Fruit fly (Drosophila melanogaster) whole organism, embryonic: ENCODE results near the gene eIF3d1.

ENCODE experiments used
- Adf1 ChIP-seq: fragments of 200-800 bp; sonication (Bioruptor generic); IDR thresholded peaks from 2 replicates; pipeline ENCODE4 v1.3.6; 2022; ENCODE audit warnings: missing biosample characterization, missing genetic modification characterization
- CG11456 ChIP-seq: fragments of 200-800 bp; sonication (Bioruptor generic); IDR thresholded peaks from 3 replicates; pipeline ENCODE4 v1.3.6; 2022; ENCODE audit warnings: missing biosample characterization, missing genetic modification characterization
- CG12071 ChIP-seq: fragments of 200-800 bp; sonication (Bioruptor generic); optimal IDR thresholded peaks from 3 replicates; lab custom pipeline; 2018; ENCODE audit warnings: missing biosample characterization, mild to moderate bottlenecking, missing genetic modification characterization
- CG12104 ChIP-seq: fragments of 200-800 bp; sonication (Bioruptor generic); optimal IDR thresholded peaks from 3 replicates; lab custom pipeline; 2016; ENCODE audit warnings: missing biosample characterization, missing genetic modification characterization
- CG13287 ChIP-seq: fragments of 200-800 bp; sonication (Bioruptor generic); IDR thresholded peaks from 2 replicates; pipeline ENCODE4 v1.3.6; 2022; ENCODE audit warnings: missing biosample characterization, missing genetic modification characterization; ENCODE audit not compliant: partially characterized antibody
- CG13624 ChIP-seq: fragments of 200-800 bp; sonication (Bioruptor generic); optimal IDR thresholded peaks from 2 replicates; lab custom pipeline; 2016; ENCODE audit warnings: missing biosample characterization, missing genetic modification characterization
- CG14710 ChIP-seq: fragments of 200-800 bp; sonication (Bioruptor generic); optimal IDR thresholded peaks from 3 replicates; lab custom pipeline; 2019; ENCODE audit warnings: missing biosample characterization, mild to moderate bottlenecking, missing genetic modification characterization, moderate library complexity
- CG15601 ChIP-seq: fragments of 200-800 bp; sonication (Bioruptor generic); optimal IDR thresholded peaks from 3 replicates; lab custom pipeline; 2019; ENCODE audit warnings: missing biosample characterization, mild to moderate bottlenecking, missing genetic modification characterization, moderate library complexity
- CG1647 ChIP-seq: fragments of 200-800 bp; sonication (Bioruptor generic); optimal IDR thresholded peaks from 3 replicates; lab custom pipeline; 2016; ENCODE audit warnings: missing biosample characterization, missing genetic modification characterization
- CG18599 ChIP-seq: fragments of 200-800 bp; sonication (Bioruptor generic); optimal IDR thresholded peaks from 3 replicates; lab custom pipeline; 2017; ENCODE audit warnings: missing biosample characterization, missing genetic modification characterization, mild to moderate bottlenecking, moderate library complexity, missing genetic modification reagents
- CG2889 ChIP-seq: fragments of 200-800 bp; sonication (Bioruptor generic); IDR thresholded peaks from 3 replicates; pipeline ENCODE4 v1.3.6; 2022; ENCODE audit warnings: missing biosample characterization, missing genetic modification characterization
- CG3281 ChIP-seq: fragments of 200-800 bp; sonication (Bioruptor generic); optimal IDR thresholded peaks from 3 replicates; lab custom pipeline; 2017; ENCODE audit warnings: missing biosample characterization, mild to moderate bottlenecking, missing genetic modification characterization
- CG33557 ChIP-seq: fragments of 200-800 bp; sonication (Bioruptor generic); optimal IDR thresholded peaks from 2 replicates; lab custom pipeline; 2019; ENCODE audit warnings: missing biosample characterization, mild to moderate bottlenecking, missing genetic modification characterization, moderate library complexity
- CG42726 ChIP-seq: fragments of 200-800 bp; sonication (Bioruptor generic); IDR thresholded peaks from 2 replicates; pipeline ENCODE4 v1.3.6; 2022; ENCODE audit warnings: missing biosample characterization, missing genetic modification characterization; ENCODE audit not compliant: partially characterized antibody
- CG5245 ChIP-seq: fragments of 200-800 bp; sonication (Bioruptor generic); optimal IDR thresholded peaks from 3 replicates; lab custom pipeline; 2016; ENCODE audit warnings: missing biosample characterization, missing genetic modification characterization
- CG7357 ChIP-seq: fragments of 200-800 bp; sonication (Bioruptor generic); IDR thresholded peaks from 3 replicates; pipeline ENCODE4 v1.3.6; 2022; ENCODE audit warnings: missing biosample characterization, missing genetic modification characterization
- CG7745 ChIP-seq: fragments of 200-800 bp; sonication (Bioruptor generic); optimal IDR thresholded peaks from 2 replicates; lab custom pipeline; 2018; ENCODE audit warnings: missing biosample characterization, mild to moderate bottlenecking, missing genetic modification characterization, moderate library complexity
- CG7987 ChIP-seq: fragments of 200-800 bp; sonication (Bioruptor generic); optimal IDR thresholded peaks from 2 replicates; lab custom pipeline; 2018; ENCODE audit warnings: missing biosample characterization, mild to moderate bottlenecking, missing genetic modification characterization, moderate library complexity
- CG9215 ChIP-seq: fragments of 200-800 bp; sonication (Bioruptor generic); IDR thresholded peaks from 2 replicates; pipeline ENCODE4 v1.3.6; 2022; ENCODE audit warnings: missing biosample characterization, missing genetic modification characterization
- CG9817 ChIP-seq: fragments of 200-800 bp; sonication (Bioruptor generic); optimal IDR thresholded peaks from 2 replicates; lab custom pipeline; 2018; ENCODE audit warnings: missing biosample characterization, mild to moderate bottlenecking, missing genetic modification characterization, moderate library complexity
- Dek ChIP-seq: fragments of 200-800 bp; sonication (Bioruptor generic); optimal IDR thresholded peaks from 3 replicates; lab custom pipeline; 2019; ENCODE audit warnings: missing biosample characterization, mild to moderate bottlenecking, missing genetic modification characterization, moderate library complexity
- E2f2 ChIP-seq: fragments of 200-800 bp; sonication (Bioruptor generic); IDR thresholded peaks from 2 replicates; pipeline ENCODE4 v1.3.6; 2022; ENCODE audit warnings: missing biosample characterization, missing genetic modification characterization
- HLHmδ ChIP-seq: fragments of 200-800 bp; sonication (Bioruptor generic); optimal IDR thresholded peaks from 2 replicates; lab custom pipeline; 2018; ENCODE audit warnings: missing biosample characterization, mild to moderate bottlenecking, missing genetic modification characterization, moderate library complexity
- Hmx ChIP-seq: fragments of 200-800 bp; sonication (Bioruptor generic); optimal IDR thresholded peaks from 2 replicates; lab custom pipeline; 2016; ENCODE audit warnings: missing biosample characterization, missing genetic modification characterization
- MESR4 ChIP-seq: fragments of 200-800 bp; sonication (Bioruptor generic); optimal IDR thresholded peaks from 2 replicates; lab custom pipeline; 2018; ENCODE audit warnings: missing biosample characterization, mild to moderate bottlenecking, missing genetic modification characterization, moderate library complexity
- Max ChIP-seq: fragments of 200-800 bp; sonication (Bioruptor generic); optimal IDR thresholded peaks from 2 replicates; lab custom pipeline; 2016; ENCODE audit warnings: missing biosample characterization, mild to moderate bottlenecking, missing genetic modification characterization
- Meics ChIP-seq: fragments of 200-800 bp; sonication (Bioruptor generic); optimal IDR thresholded peaks from 2 replicates; lab custom pipeline; 2017; ENCODE audit warnings: missing biosample characterization, mild to moderate bottlenecking, missing genetic modification characterization
- NK7.1 ChIP-seq: fragments of 200-800 bp; sonication (Bioruptor generic); optimal IDR thresholded peaks from 3 replicates; lab custom pipeline; 2016; ENCODE audit warnings: missing biosample characterization, missing genetic modification characterization
- Oli ChIP-seq: fragments of 200-800 bp; sonication (Bioruptor generic); optimal IDR thresholded peaks from 2 replicates; lab custom pipeline; 2018; ENCODE audit warnings: missing biosample characterization, mild to moderate bottlenecking, missing genetic modification characterization, moderate library complexity
- Scr ChIP-seq: fragments of 200-800 bp; sonication (Bioruptor generic); IDR thresholded peaks from 2 replicates; pipeline ENCODE4 v1.3.6; 2022; ENCODE audit warnings: missing biosample characterization, missing genetic modification characterization; ENCODE audit not compliant: partially characterized antibody
- Vsx1 ChIP-seq: fragments of 200-800 bp; sonication (Bioruptor generic); optimal IDR thresholded peaks from 2 replicates; lab custom pipeline; 2017; ENCODE audit warnings: missing biosample characterization, mild to moderate bottlenecking, missing genetic modification characterization, missing genetic modification reagents
- Xbp1 ChIP-seq: fragments of 200-800 bp; sonication (Bioruptor generic); optimal IDR thresholded peaks from 3 replicates; lab custom pipeline; 2016; ENCODE audit warnings: missing biosample characterization, mild to moderate bottlenecking, missing genetic modification characterization
- ash1 ChIP-seq: fragments of 200-800 bp; sonication (Bioruptor generic); optimal IDR thresholded peaks from 2 replicates; lab custom pipeline; 2018; ENCODE audit warnings: missing biosample characterization, mild to moderate bottlenecking, missing genetic modification characterization
- bigmax ChIP-seq: fragments of 200-800 bp; sonication (Bioruptor generic); optimal IDR thresholded peaks from 2 replicates; lab custom pipeline; 2018; ENCODE audit warnings: missing biosample characterization, mild to moderate bottlenecking, missing genetic modification characterization
- dimm ChIP-seq: fragments of 200-800 bp; sonication (Bioruptor generic); IDR thresholded peaks from 2 replicates; pipeline ENCODE4 v1.3.6; 2022; ENCODE audit warnings: missing biosample characterization, missing genetic modification characterization
- ewg ChIP-seq: fragments of 200-800 bp; sonication (Bioruptor generic); optimal IDR thresholded peaks from 3 replicates; lab custom pipeline; 2017; ENCODE audit warnings: mild to moderate bottlenecking, missing biosample characterization, missing genetic modification reagents, missing genetic modification characterization
- gcm2 ChIP-seq: fragments of 200-800 bp; sonication (Bioruptor generic); optimal IDR thresholded peaks from 2 replicates; lab custom pipeline; 2016; ENCODE audit warnings: missing biosample characterization, missing genetic modification characterization
- gem ChIP-seq: fragments of 200-800 bp; sonication (Bioruptor generic); optimal IDR thresholded peaks from 2 replicates; lab custom pipeline; 2019; ENCODE audit warnings: missing biosample characterization, mild to moderate bottlenecking, missing genetic modification characterization, moderate library complexity
- gsb ChIP-seq: fragments of 200-800 bp; sonication (Bioruptor generic); IDR thresholded peaks from 2 replicates; pipeline ENCODE4 v1.3.6; 2022; ENCODE audit warnings: missing biosample characterization, missing genetic modification characterization
- ham ChIP-seq: fragments of 200-800 bp; sonication (Bioruptor generic); IDR thresholded peaks from 2 replicates; pipeline ENCODE4 v1.3.6; 2022; ENCODE audit warnings: missing biosample characterization, missing genetic modification characterization
- hb ChIP-seq: fragments of 200-800 bp; sonication (Bioruptor generic); IDR thresholded peaks from 3 replicates; pipeline ENCODE4 v1.3.6; 2022; ENCODE audit warnings: missing biosample characterization, missing genetic modification characterization; ENCODE audit not compliant: partially characterized antibody
- lbe ChIP-seq: fragments of 200-800 bp; sonication (Bioruptor generic); optimal IDR thresholded peaks from 2 replicates; lab custom pipeline; 2016; ENCODE audit warnings: missing biosample characterization, mild to moderate bottlenecking, missing genetic modification characterization
- lmd ChIP-seq: fragments of 200-800 bp; sonication (Bioruptor generic); IDR thresholded peaks from 2 replicates; pipeline ENCODE4 v1.3.6; 2022; ENCODE audit warnings: missing biosample characterization, missing genetic modification characterization
- pros ChIP-seq: fragments of 200-800 bp; sonication (Bioruptor generic); optimal IDR thresholded peaks from 3 replicates; lab custom pipeline; 2019; ENCODE audit warnings: missing biosample characterization, mild to moderate bottlenecking, missing genetic modification characterization, moderate library complexity
- pum ChIP-seq: fragments of 200-800 bp; sonication (Bioruptor generic); optimal IDR thresholded peaks from 2 replicates; lab custom pipeline; 2016; ENCODE audit warnings: missing biosample characterization, missing genetic modification characterization
- run ChIP-seq: fragments of 200-800 bp; sonication (Bioruptor generic); optimal IDR thresholded peaks from 3 replicates; lab custom pipeline; 2018; ENCODE audit warnings: missing biosample characterization, mild to moderate bottlenecking, missing genetic modification characterization
- so ChIP-seq: fragments of 200-800 bp; sonication (Bioruptor generic); IDR thresholded peaks from 3 replicates; pipeline ENCODE4 v1.3.6; 2022; ENCODE audit warnings: missing biosample characterization, missing genetic modification characterization
- tap ChIP-seq: fragments of 200-800 bp; optimal IDR thresholded peaks from 3 replicates; lab custom pipeline; 2019; ENCODE audit warnings: missing biosample characterization, mild to moderate bottlenecking, missing genetic modification characterization, moderate library complexity
- tx ChIP-seq: fragments of 200-800 bp; sonication (Bioruptor generic); optimal IDR thresholded peaks from 2 replicates; lab custom pipeline; 2016; ENCODE audit warnings: missing biosample characterization, missing genetic modification characterization
- vnd ChIP-seq: fragments of 200-800 bp; sonication (Bioruptor generic); IDR thresholded peaks from 3 replicates; pipeline ENCODE4 v1.3.6; 2022; ENCODE audit warnings: missing biosample characterization, missing genetic modification characterization; ENCODE audit not compliant: partially characterized antibody
- wdn ChIP-seq: fragments of 200-800 bp; sonication (Bioruptor generic); IDR thresholded peaks from 2 replicates; pipeline ENCODE4 v1.3.6; 2022; ENCODE audit warnings: missing biosample characterization, missing genetic modification characterization

Gene eIF3d1

DNA sequence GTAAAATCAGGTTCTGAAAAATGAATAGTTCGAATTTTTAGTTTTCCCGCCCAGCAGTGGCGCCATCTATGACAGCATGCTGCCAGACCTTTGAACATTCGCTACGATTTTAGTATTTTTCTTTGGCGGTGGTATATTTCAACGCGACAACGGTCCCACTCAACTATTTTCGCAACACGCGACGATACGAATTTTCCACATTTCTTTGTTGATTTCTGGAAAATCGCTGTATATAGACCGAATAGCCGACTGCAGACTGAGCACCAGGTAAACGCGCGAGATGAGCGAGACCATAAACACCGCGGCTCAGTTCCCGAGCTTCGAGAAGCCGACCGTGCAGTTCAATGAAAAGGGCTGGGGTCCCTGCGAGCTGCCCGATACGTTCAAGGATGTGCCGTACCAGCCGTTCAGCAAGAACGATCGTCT lies at the start of gene eIF3d1 (continued):
- TF ChIP-seq NK7.1 (GFP tag; lab: Kevin White, UChicago): no peak
- TF ChIP-seq CG42726: peak; percentile 5; the same call in 1 of the 2 replicates
- TF ChIP-seq CG18599 (GFP tag; lab: Kevin White, UChicago): no peak
- peak; percentile 69 for TF ChIP-seq CG14710
- TF ChIP-seq MESR4: peak; percentile 73
- TF ChIP-seq HLHmδ (GFP tag; lab: Kevin White, UChicago): no peak
- no peak for TF ChIP-seq CG7987 (GFP tag; lab: Kevin White, UChicago)
- no peak for TF ChIP-seq so (GFP tag; lab: Robert Waterston, UW)
- TF ChIP-seq lmd (GFP tag; lab: Robert Waterston, UW): no peak
- no peak for TF ChIP-seq Hmx
- no peak for TF ChIP-seq CG2889
- no peak for TF ChIP-seq pros (GFP tag; lab: Kevin White, UChicago)
- no peak for TF ChIP-seq CG9817 (tag; lab: Kevin White, UChicago)
- TF ChIP-seq Dek (tag; lab: Kevin White, UChicago): no peak
- TF ChIP-seq hb (GFP tag; lab: Robert Waterston, UW): no peak
- no peak for TF ChIP-seq Meics
- peak; percentile 37; the same call in 1 of the 2 replicates for TF ChIP-seq CG13287 (GFP tag; lab: Robert Waterston, UW)
- no peak for TF ChIP-seq CG3281 (GFP tag; lab: Kevin White, UChicago)
- no peak for TF ChIP-seq CG7357 (GFP tag; lab: Robert Waterston, UW)
- TF ChIP-seq ham (GFP tag; lab: Robert Waterston, UW): no peak
- no peak for TF ChIP-seq gem (tag; lab: Kevin White, UChicago)
- no peak for TF ChIP-seq CG7745 (tag; lab: Kevin White, UChicago)
- no peak for TF ChIP-seq CG1647 (GFP tag; lab: Kevin White, UChicago)
- TF ChIP-seq CG12071 (GFP tag; lab: Kevin White, UChicago): no peak
- TF ChIP-seq run (tag; lab: Kevin White, UChicago): no peak
- TF ChIP-seq gsb (GFP tag; lab: Robert Waterston, UW): no peak
- peak; percentile 84 for TF ChIP-seq Max
- no peak for TF ChIP-seq wdn (GFP tag; lab: Robert Waterston, UW)
- TF ChIP-seq ewg: peak; percentile 9
- TF ChIP-seq vnd (GFP tag; lab: Robert Waterston, UW): no peak
- TF ChIP-seq tx (GFP tag; lab: Kevin White, UChicago): no peak
- TF ChIP-seq bigmax (GFP tag; lab: Kevin White, UChicago): peak; percentile 94
- no peak for TF ChIP-seq gcm2 (GFP tag; lab: Kevin White, UChicago)
- no peak for TF ChIP-seq CG13624
- no peak for TF ChIP-seq CG9215 (GFP tag; lab: Robert Waterston, UW)
- no peak for TF ChIP-seq tap
- no peak for TF ChIP-seq ash1
- no peak for TF ChIP-seq Oli
- no peak for TF ChIP-seq Adf1 (GFP tag; lab: Robert Waterston, UW)
- TF ChIP-seq CG12104 (GFP tag; lab: Kevin White, UChicago): no peak
- TF ChIP-seq CG33557 (GFP tag; lab: Kevin White, UChicago): no peak
- TF ChIP-seq CG15601 (tag; lab: Kevin White, UChicago): peak; percentile 18
- peak; percentile 26 for TF ChIP-seq pum (GFP tag; lab: Kevin White, UChicago)
- no peak for TF ChIP-seq CG11456 (GFP tag; lab: Robert Waterston, UW)
- peak; percentile 55 for TF ChIP-seq Xbp1
- no peak for TF ChIP-seq lbe (GFP tag; lab: Kevin White, UChicago)
- TF ChIP-seq dimm (GFP tag; lab: Robert Waterston, UW): no peak
- peak; percentile 99 for TF ChIP-seq E2f2 (GFP tag; lab: Robert Waterston, UW)
- no peak for TF ChIP-seq CG5245
- TF ChIP-seq Vsx1: no peak
- peak; percentile 25 for TF ChIP-seq Scr (GFP tag; lab: Robert Waterston, UW)
